Worm (Caenorhabditis elegans): ENCODE measurements around the gene C55C3.73.

Gene C55C3.73

DNA sequence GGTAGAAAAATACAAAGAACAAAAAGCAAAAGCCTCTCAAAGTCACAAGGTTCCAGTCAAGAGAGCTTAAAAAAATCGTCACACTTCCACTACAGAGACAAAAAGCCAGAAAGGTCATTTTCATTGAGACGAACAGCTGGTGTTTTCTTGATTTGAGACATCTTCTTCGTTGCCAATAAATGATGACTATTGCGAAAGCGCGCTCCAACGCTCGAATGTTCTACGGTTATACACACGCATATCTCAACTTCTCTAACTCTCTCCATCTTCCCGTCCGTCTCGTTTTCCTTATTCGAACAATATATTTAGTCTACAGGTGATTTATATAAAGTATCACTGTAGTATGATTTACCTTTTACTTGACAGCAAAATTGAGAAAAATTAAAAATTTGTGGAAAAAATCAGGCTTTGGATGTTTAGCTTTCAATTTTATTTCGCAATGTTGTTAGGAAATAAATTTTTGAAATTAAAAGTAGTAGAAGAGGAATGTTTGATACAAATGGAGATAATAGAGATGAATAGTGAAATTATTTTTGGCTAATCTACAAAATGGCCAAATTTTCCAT is 37.8 kb downstream of the C55C3.73 start (continued):
- TF ChIP-seq unc-62 (GFP tag; optimal IDR thresholded peaks at IDR 0.05) (no peak), lin-39 (tag; optimal IDR thresholded peaks at IDR 0.05) (no peak), elt-1 (tag; optimal IDR thresholded peaks at IDR 0.05) (no peak), zag-1 (tag; optimal IDR thresholded peaks at IDR 0.05) (peak; percentile 4), nhr-23 (tag; optimal IDR thresholded peaks at IDR 0.05) (no peak), nhr-10 (tag; optimal IDR thresholded peaks at IDR 0.05) (no peak), nhr-21 (tag; optimal IDR thresholded peaks at IDR 0.05) (no peak), nhr-77 (tag; optimal IDR thresholded peaks at IDR 0.05) (no peak), mdl-1 (tag; optimal IDR thresholded peaks at IDR 0.05) (no peak), fos-1 (tag; optimal IDR thresholded peaks at IDR 0.05) (peak; percentile 69), ceh-82 (tag; optimal IDR thresholded peaks at IDR 0.05) (no peak), snpc-4 (tag; optimal IDR thresholded peaks at IDR 0.05) (no peak), unc-39 (tag; optimal IDR thresholded peaks at IDR 0.05) (no peak), Y55F3AM.14 (GFP tag; optimal IDR thresholded peaks at IDR 0.05) (no peak), mbf-1 (tag; optimal IDR thresholded peaks at IDR 0.05) (no peak), alr-1 (tag; optimal IDR thresholded peaks at IDR 0.05) (no peak), lin-13 (GFP tag; optimal IDR thresholded peaks at IDR 0.05) (peak; percentile 4), ceh-16 (tag; optimal IDR thresholded peaks at IDR 0.05) (no peak), sem-4 (tag; optimal IDR thresholded peaks at IDR 0.05) (peak; percentile 64), nhr-237 (tag; optimal IDR thresholded peaks at IDR 0.05) (no peak), egl-27 (tag; optimal IDR thresholded peaks at IDR 0.05) (no peak), sma-3 (GFP tag; optimal IDR thresholded peaks at IDR 0.05) (no peak)

DNA sequence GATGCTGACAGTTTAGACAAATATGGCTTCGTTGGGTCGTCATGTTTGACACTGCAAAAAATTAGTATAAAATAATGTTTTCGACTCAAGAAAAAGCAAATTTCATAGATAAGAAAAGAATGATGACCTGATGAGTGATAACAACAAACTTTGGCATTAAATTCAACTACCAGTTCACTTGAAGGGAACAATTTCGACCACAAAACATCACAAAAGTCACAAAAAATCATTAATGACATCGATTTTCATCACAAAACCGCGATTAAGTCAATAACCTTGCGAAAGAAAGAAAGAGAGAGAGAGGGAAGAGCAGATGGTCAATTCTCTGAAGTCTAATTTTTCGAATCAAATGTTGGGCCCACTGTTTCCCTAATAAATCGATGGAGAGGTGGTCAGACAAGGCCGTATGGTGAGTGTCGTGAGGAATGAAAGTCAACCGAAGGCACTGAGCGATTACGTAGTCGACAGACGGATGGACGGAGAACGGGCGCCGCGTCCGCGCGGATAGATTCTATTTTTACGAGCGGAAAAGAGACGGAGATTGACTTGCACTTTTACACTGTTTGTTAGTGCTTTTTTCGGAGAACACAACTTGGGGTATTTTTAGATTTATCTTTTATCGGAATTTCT is 38.8 kb downstream of the C55C3.73 start, which contains the start of gene bec-1:
bec-1 (minus strand) TSS at position 51 of the 630 bp plus-strand sequence.
- no peak for TF ChIP-seq unc-39 (tag; optimal IDR thresholded peaks at IDR 0.05)
- peak; percentile 30 for TF ChIP-seq nhr-25 (tag; optimal IDR thresholded peaks at IDR 0.05)
- TF ChIP-seq lin-13 (GFP tag; optimal IDR thresholded peaks at IDR 0.05) = no peak
- TF ChIP-seq skn-1 (tag; optimal IDR thresholded peaks at IDR 0.05) = peak; percentile 69

DNA sequence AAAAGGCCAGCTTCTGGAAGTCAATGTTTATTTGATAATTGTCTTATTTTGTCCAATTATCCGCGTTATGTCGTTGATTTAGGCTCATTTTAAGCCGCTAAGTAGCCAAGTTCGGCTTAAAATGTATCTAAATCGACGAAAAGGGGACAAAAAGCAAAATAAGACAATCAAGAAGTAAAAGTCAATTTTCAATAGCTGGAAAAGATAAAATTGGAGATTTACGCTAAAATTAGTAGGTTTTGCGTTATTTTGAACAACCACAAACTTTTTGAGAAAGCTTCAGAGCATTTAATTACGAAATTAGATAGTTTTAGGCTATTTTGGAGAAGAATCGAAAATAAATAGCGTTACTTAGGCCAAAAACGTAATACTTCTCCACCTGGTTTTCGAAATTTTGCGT is 40.4 kb downstream of the C55C3.73 start:
- no peak for TF ChIP-seq zag-1 (tag; optimal IDR thresholded peaks at IDR 0.05)
- no peak for TF ChIP-seq sem-4 (tag; optimal IDR thresholded peaks at IDR 0.05)
- no peak for TF ChIP-seq C34F6.9 (tag; optimal IDR thresholded peaks at IDR 0.05)
- no peak for TF ChIP-seq ceh-16 (tag; optimal IDR thresholded peaks at IDR 0.05)
- TF ChIP-seq nhr-237 (tag; optimal IDR thresholded peaks at IDR 0.05) = no peak
- no peak for TF ChIP-seq dmd-4 (tag; optimal IDR thresholded peaks at IDR 0.05)
- TF ChIP-seq ztf-1 (GFP tag; conservative IDR thresholded peaks at IDR 0.05) = no peak
- TF ChIP-seq nhr-25 (tag; optimal IDR thresholded peaks at IDR 0.05) = no peak
- TF ChIP-seq sma-9 (GFP tag; optimal IDR thresholded peaks at IDR 0.05) = no peak
- TF ChIP-seq sma-9 (tag; optimal IDR thresholded peaks at IDR 0.05) = no peak
- TF ChIP-seq crh-2 (tag; optimal IDR thresholded peaks at IDR 0.05) = no peak
- no peak for TF ChIP-seq lin-11 (tag; optimal IDR thresholded peaks at IDR 0.05)
- TF ChIP-seq nhr-21 (tag; optimal IDR thresholded peaks at IDR 0.05) = no peak
- no peak for TF ChIP-seq mdl-1 (tag; optimal IDR thresholded peaks at IDR 0.05)
- no peak for TF ChIP-seq skn-1 (tag; optimal IDR thresholded peaks at IDR 0.05)
- no peak for TF ChIP-seq unc-62 (GFP tag; optimal IDR thresholded peaks at IDR 0.05)
- TF ChIP-seq lin-13 (GFP tag; optimal IDR thresholded peaks at IDR 0.05) = no peak
- no peak for TF ChIP-seq lsy-2 (tag; optimal IDR thresholded peaks at IDR 0.05)
- no peak for TF ChIP-seq snpc-4 (tag; optimal IDR thresholded peaks at IDR 0.05)
- TF ChIP-seq ztf-11 (tag; optimal IDR thresholded peaks at IDR 0.05) = no peak
- TF ChIP-seq ceh-82 (tag; optimal IDR thresholded peaks at IDR 0.05) = no peak

DNA sequence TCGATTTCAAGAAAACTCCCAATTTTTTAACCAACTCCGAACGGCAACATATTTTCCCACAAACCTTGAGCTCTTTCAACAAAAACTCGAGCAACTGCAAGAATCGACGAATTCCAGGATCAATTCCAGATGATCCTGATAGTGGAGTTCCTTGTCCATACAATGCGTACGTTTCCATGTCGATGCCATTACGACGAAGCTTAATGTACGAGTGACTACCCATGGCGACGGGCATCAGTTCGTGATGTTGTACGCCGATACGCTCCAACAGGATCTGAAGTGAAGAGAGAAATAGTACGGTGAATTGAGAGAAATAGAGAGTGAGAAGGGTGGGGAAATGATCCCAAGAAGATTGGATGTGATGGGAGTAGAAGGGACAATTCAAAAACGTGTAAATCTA is 41.2 kb downstream of the C55C3.73 start:
- TF ChIP-seq ama-1 (optimal IDR thresholded peaks at IDR 0.05) (no peak), sem-4 (tag; optimal IDR thresholded peaks at IDR 0.05) (no peak), sma-9 (GFP tag; optimal IDR thresholded peaks at IDR 0.05) (no peak), sma-9 (tag; optimal IDR thresholded peaks at IDR 0.05) (no peak), crh-2 (tag; optimal IDR thresholded peaks at IDR 0.05) (no peak), nhr-129 (tag; optimal IDR thresholded peaks at IDR 0.05) (no peak), ztf-11 (tag; optimal IDR thresholded peaks at IDR 0.05) (no peak), nhr-10 (tag; optimal IDR thresholded peaks at IDR 0.05) (no peak), mab-5 (tag; optimal IDR thresholded peaks at IDR 0.05) (no peak), nhr-6 (tag; optimal IDR thresholded peaks at IDR 0.05) (no peak), unc-55 (GFP tag; optimal IDR thresholded peaks at IDR 0.05) (no peak)

Data from whole organism, L2 larva.